Fruit fly (Drosophila melanogaster) whole organism, wandering third instar larva: ENCODE results near the gene Ptpmeg2.

Source experiments
- Abd-B ChIP-seq: fragments of >200 bp; optimal IDR thresholded peaks from 2 replicates; lab custom pipeline; 2017; ENCODE audit warnings: missing biosample characterization, missing genetic modification characterization
- CG32264 ChIP-seq: fragments of 200-800 bp; sonication (Bioruptor generic); optimal IDR thresholded peaks from 2 replicates; lab custom pipeline; 2016; ENCODE audit warnings: missing biosample characterization, missing genetic modification characterization
- CG9705 ChIP-seq: fragments of 200-800 bp; sonication (Bioruptor generic); optimal IDR thresholded peaks from 2 replicates; lab custom pipeline; 2018; ENCODE audit warnings: missing biosample characterization, mild to moderate bottlenecking, missing genetic modification characterization
- CrebA ChIP-seq: fragments of 200-800 bp; sonication (Bioruptor generic); optimal IDR thresholded peaks from 2 replicates; lab custom pipeline; 2016; ENCODE audit warnings: missing biosample characterization, mild to moderate bottlenecking, missing genetic modification characterization, borderline replicate concordance
- Dif ChIP-seq: fragments of 200-275, 200-300 bp; sonication (Bioruptor generic); optimal IDR thresholded peaks from 2 replicates; lab custom pipeline; 2018; ENCODE audit warnings: missing biosample characterization, missing genetic modification characterization; ENCODE audit not compliant: partially characterized antibody
- GATAd ChIP-seq: sonication (Bioruptor generic); optimal IDR thresholded peaks from 2 replicates; lab custom pipeline; 2016; ENCODE audit warnings: missing biosample characterization, missing genetic modification characterization
- HLH106 ChIP-seq: fragments of 200-800 bp; optimal IDR thresholded peaks from 3 replicates; lab custom pipeline; 2019; ENCODE audit warnings: missing biosample characterization, mild to moderate bottlenecking, missing genetic modification characterization, moderate library complexity
- Hnf4 ChIP-seq: fragments of 200-800 bp; sonication (Bioruptor generic); optimal IDR thresholded peaks from 2 replicates; lab custom pipeline; 2016; ENCODE audit warnings: missing biosample characterization, mild to moderate bottlenecking, missing genetic modification characterization
- Hr78 ChIP-seq: fragments of >200 bp; optimal IDR thresholded peaks from 2 replicates; lab custom pipeline; 2017; ENCODE audit warnings: missing biosample characterization, missing genetic modification characterization
- Hr83 ChIP-seq: fragments of 200-300 bp; sonication (Bioruptor generic); optimal IDR thresholded peaks from 2 replicates; lab custom pipeline; 2016; ENCODE audit warnings: missing biosample characterization, mild to moderate bottlenecking, missing genetic modification characterization, moderate library complexity; ENCODE audit not compliant: poor library complexity, severe bottlenecking
- Jra ChIP-seq: sonication (Bioruptor generic); optimal IDR thresholded peaks from 2 replicates; lab custom pipeline; 2016; ENCODE audit warnings: missing biosample characterization, missing genetic modification characterization
- Mio ChIP-seq: sonication (Bioruptor generic); optimal IDR thresholded peaks from 2 replicates; lab custom pipeline; 2016; ENCODE audit warnings: missing biosample characterization, missing genetic modification characterization
- Myc ChIP-seq: fragments of >200 bp; optimal IDR thresholded peaks from 2 replicates; lab custom pipeline; 2017
- OdsH ChIP-seq: fragments of 200-800 bp; sonication (Bioruptor generic); optimal IDR thresholded peaks from 2 replicates; lab custom pipeline; 2016; ENCODE audit warnings: missing biosample characterization, mild to moderate bottlenecking, missing genetic modification characterization
- Rel ChIP-seq, 2 experiments: fragments of 200-800 bp; sonication (Bioruptor generic) in 1 of 2; optimal IDR thresholded peaks; 2 replicates in 1 of 2; 3 replicates in 1 of 2; lab custom pipeline; 2016 to 2019; ENCODE audit warnings: mild to moderate bottlenecking in 2 of 2, missing biosample characterization in 2 of 2, missing genetic modification characterization in 2 of 2, moderate library complexity in 1 of 2
- Sp1 ChIP-seq: fragments of 200-800 bp; sonication (Bioruptor generic); optimal IDR thresholded peaks from 3 replicates; lab custom pipeline; 2019; ENCODE audit warnings: missing biosample characterization, mild to moderate bottlenecking, missing genetic modification characterization, moderate library complexity
- Vsx2 ChIP-seq: fragments of 200-300, 225-300 bp; sonication (Bioruptor generic); optimal IDR thresholded peaks from 2 replicates; lab custom pipeline; 2018; ENCODE audit warnings: missing biosample characterization, missing genetic modification characterization; ENCODE audit not compliant: partially characterized antibody
- br ChIP-seq: fragments of 200-800 bp; sonication (Bioruptor generic); optimal IDR thresholded peaks from 2 replicates; lab custom pipeline; 2016; ENCODE audit warnings: missing biosample characterization, missing genetic modification characterization
- brk ChIP-seq: fragments of 200-800 bp; sonication (Bioruptor generic); optimal IDR thresholded peaks from 2 replicates; lab custom pipeline; 2016; ENCODE audit warnings: missing biosample characterization, mild to moderate bottlenecking, missing genetic modification characterization
- dl ChIP-seq, 2 experiments: fragments of 175-275, 200-275 bp in 1 of 2; fragments of 200-275 bp in 1 of 2; sonication (Bioruptor generic); optimal IDR thresholded peaks; lab custom pipeline; 2018; ENCODE audit warnings: mild to moderate bottlenecking in 2 of 2, missing biosample characterization in 2 of 2, missing genetic modification characterization in 2 of 2, moderate library complexity in 2 of 2; ENCODE audit not compliant: partially characterized antibody in 2 of 2, insufficient read depth in 1 of 2
- dmrt93B ChIP-seq: fragments of 200-800 bp; sonication (Bioruptor generic); optimal IDR thresholded peaks from 2 replicates; lab custom pipeline; 2018; ENCODE audit warnings: missing biosample characterization, mild to moderate bottlenecking, missing genetic modification characterization
- dsf ChIP-seq: sonication (Bioruptor generic); optimal IDR thresholded peaks from 2 replicates; lab custom pipeline; 2016; ENCODE audit warnings: missing biosample characterization, missing genetic modification characterization, borderline replicate concordance
- ey ChIP-seq: fragments of 200-800 bp; sonication (Bioruptor generic); optimal IDR thresholded peaks from 2 replicates; lab custom pipeline; 2016; ENCODE audit warnings: missing biosample characterization, missing genetic modification characterization
- foxo ChIP-seq, 2 experiments: fragments of 200-800 bp; sonication (Bioruptor generic); optimal IDR thresholded peaks; 2 replicates in 1 of 2; 3 replicates in 1 of 2; lab custom pipeline; 2016 to 2017; ENCODE audit warnings: missing biosample characterization in 2 of 2, missing genetic modification characterization in 2 of 2
- fru ChIP-seq: fragments of 200-800 bp; sonication (Bioruptor generic); optimal IDR thresholded peaks from 3 replicates; lab custom pipeline; 2016; ENCODE audit warnings: missing biosample characterization, mild to moderate bottlenecking, missing genetic modification characterization
- h ChIP-seq: fragments of 200-800 bp; sonication (Bioruptor generic); optimal IDR thresholded peaks from 3 replicates; lab custom pipeline; 2016; ENCODE audit warnings: missing biosample characterization, mild to moderate bottlenecking, missing genetic modification characterization
- jim ChIP-seq: fragments of 175-275, 200-325 bp; sonication (Bioruptor generic); optimal IDR thresholded peaks from 2 replicates; lab custom pipeline; 2016; ENCODE audit warnings: missing biosample characterization, mild to moderate bottlenecking, missing genetic modification characterization
- lola ChIP-seq: fragments of >200 bp; optimal IDR thresholded peaks from 2 replicates; lab custom pipeline; 2017; ENCODE audit warnings: missing biosample characterization, missing genetic modification characterization
- pan ChIP-seq: fragments of >200 bp; optimal IDR thresholded peaks from 2 replicates; lab custom pipeline; 2017
- psq ChIP-seq: fragments of 200-800 bp; sonication (Bioruptor generic); optimal IDR thresholded peaks from 3 replicates; lab custom pipeline; 2017; ENCODE audit warnings: missing biosample characterization, mild to moderate bottlenecking, missing genetic modification characterization, moderate library complexity
- rgr ChIP-seq: fragments of 200-800 bp; sonication (Bioruptor generic); optimal IDR thresholded peaks from 3 replicates; lab custom pipeline; 2016; ENCODE audit warnings: missing biosample characterization, mild to moderate bottlenecking, missing genetic modification characterization
- sage ChIP-seq: fragments of 200-800 bp; sonication (Bioruptor generic); optimal IDR thresholded peaks from 2 replicates; lab custom pipeline; 2016; ENCODE audit warnings: missing biosample characterization, mild to moderate bottlenecking, missing genetic modification characterization
- sv ChIP-seq: fragments of 200-800 bp; sonication (Bioruptor generic); optimal IDR thresholded peaks from 3 replicates; lab custom pipeline; 2016; ENCODE audit warnings: missing biosample characterization, missing genetic modification characterization
- tai ChIP-seq: sonication (Bioruptor generic); optimal IDR thresholded peaks from 2 replicates; lab custom pipeline; 2016; ENCODE audit warnings: missing biosample characterization, missing genetic modification characterization
- usp ChIP-seq: fragments of >200 bp; optimal IDR thresholded peaks from 2 replicates; lab custom pipeline; 2017; ENCODE audit warnings: missing biosample characterization, missing genetic modification characterization
- woc ChIP-seq: sonication (Bioruptor generic); optimal IDR thresholded peaks from 2 replicates; lab custom pipeline; 2016; ENCODE audit warnings: missing biosample characterization, mild to moderate bottlenecking, missing genetic modification characterization

The Ptpmeg2 gene

dm6 chrX:9687623-9688022 is 28.7 kb upstream of the Ptpmeg2 start (continued):
- TF ChIP-seq jim, result no peak
- TF ChIP-seq Dif (GFP tag; lab: Kevin White, UChicago), result no peak
- no peak for TF ChIP-seq Abd-B (GFP tag; lab: Kevin White, UChicago)
- TF ChIP-seq dmrt93B (GFP tag; lab: Kevin White, UChicago), result peak; percentile 82
- peak; percentile 89 for TF ChIP-seq sv (GFP tag; lab: Kevin White, UChicago)
- peak; percentile 80 for TF ChIP-seq sage (GFP tag; lab: Kevin White, UChicago)
- TF ChIP-seq Sp1 (GFP tag; lab: Kevin White, UChicago), result peak; percentile 95
- TF ChIP-seq dl (GFP tag; optimal IDR thresholded peaks at IDR 0.05; lab: Kevin White, UChicago; ENCODE audit: insufficient read depth in 1 of 2, partially characterized antibody in 2 of 2), result no peak
- TF ChIP-seq CrebA, result peak; percentile 71
- peak; percentile 73 for TF ChIP-seq psq (GFP tag; lab: Kevin White, UChicago)
- TF ChIP-seq, all 38 proteins: peak for 24

dm6 chrX:9686546-9687219 is 27.7 kb upstream of the Ptpmeg2 start, which contains the start of gene nej:
nej (minus strand) TSS chrX:9687066.
- no peak for TF ChIP-seq jim
- TF ChIP-seq dmrt93B (GFP tag; lab: Kevin White, UChicago), result no peak
- peak; percentile 51 for TF ChIP-seq woc (GFP tag; lab: Kevin White, UChicago)
- TF ChIP-seq lola, result no peak
- TF ChIP-seq CrebA, result no peak
- TF ChIP-seq Sp1 (GFP tag; lab: Kevin White, UChicago), result no peak
- TF ChIP-seq dl (GFP tag; optimal IDR thresholded peaks at IDR 0.05; lab: Kevin White, UChicago; ENCODE audit: insufficient read depth in 1 of 2, partially characterized antibody in 2 of 2), result no peak
- TF ChIP-seq sv (GFP tag; lab: Kevin White, UChicago), result no peak
- no peak for TF ChIP-seq tai (GFP tag; lab: Kevin White, UChicago)
- no peak for TF ChIP-seq Jra (GFP tag; lab: Kevin White, UChicago)
- TF ChIP-seq Mio (GFP tag; lab: Kevin White, UChicago), result no peak
- no peak for TF ChIP-seq usp (GFP tag; lab: Kevin White, UChicago)
- TF ChIP-seq br, result no peak
- TF ChIP-seq Rel (GFP tag; optimal IDR thresholded peaks at IDR 0.05; lab: Kevin White, UChicago), result no peak
- peak; percentile 21 for TF ChIP-seq Rel (tag; optimal IDR thresholded peaks at IDR 0.05; lab: Kevin White, UChicago)
- peak; percentile 49 for TF ChIP-seq Hr83
- TF ChIP-seq fru (GFP tag; lab: Kevin White, UChicago), result no peak
- no peak for TF ChIP-seq dsf (GFP tag; lab: Kevin White, UChicago)
- TF ChIP-seq pan, result no peak
- no peak for TF ChIP-seq foxo (GFP tag; optimal IDR thresholded peaks at IDR 0.05; lab: Kevin White, UChicago)
- no peak for TF ChIP-seq Vsx2 (GFP tag; lab: Kevin White, UChicago)
- no peak for TF ChIP-seq h (GFP tag; lab: Kevin White, UChicago)
- TF ChIP-seq GATAd, result no peak
- TF ChIP-seq Myc (lab: Kevin White, UChicago), result no peak

dm6 chrX:9685568-9686413 is 26.8 kb upstream of the Ptpmeg2 start:
- no peak for TF ChIP-seq jim
- peak; percentile 73 for TF ChIP-seq dmrt93B (GFP tag; lab: Kevin White, UChicago)
- TF ChIP-seq sage (GFP tag; lab: Kevin White, UChicago), result no peak
- TF ChIP-seq dl (GFP tag; optimal IDR thresholded peaks at IDR 0.05; lab: Kevin White, UChicago; ENCODE audit: insufficient read depth in 1 of 2, partially characterized antibody in 2 of 2), result peak; percentile 5 to 78
- peak; percentile 21 for TF ChIP-seq OdsH
- TF ChIP-seq CG9705 (GFP tag; lab: Kevin White, UChicago), result peak; percentile 62
- peak; percentile 97 for TF ChIP-seq woc (GFP tag; lab: Kevin White, UChicago)
- peak; percentile 65 for TF ChIP-seq br
- peak; percentile 26 for TF ChIP-seq psq (GFP tag; lab: Kevin White, UChicago)
- TF ChIP-seq sv (GFP tag; lab: Kevin White, UChicago), result peak; percentile 55
- TF ChIP-seq rgr (GFP tag; lab: Kevin White, UChicago), result peak; percentile 67
- peak; percentile 70 for TF ChIP-seq Sp1 (GFP tag; lab: Kevin White, UChicago)
- TF ChIP-seq CG32264 (GFP tag; lab: Kevin White, UChicago), result no peak
- no peak for TF ChIP-seq CrebA
- no peak for TF ChIP-seq tai (GFP tag; lab: Kevin White, UChicago)
- peak; percentile 30 for TF ChIP-seq Hnf4
- peak; percentile 78 for TF ChIP-seq HLH106 (tag; lab: Kevin White, UChicago)
- no peak for TF ChIP-seq Rel (GFP tag; optimal IDR thresholded peaks at IDR 0.05; lab: Kevin White, UChicago)
- peak; percentile 17 for TF ChIP-seq Rel (tag; optimal IDR thresholded peaks at IDR 0.05; lab: Kevin White, UChicago)
- TF ChIP-seq Jra (GFP tag; lab: Kevin White, UChicago), result peak; percentile 60
- no peak for TF ChIP-seq Abd-B (GFP tag; lab: Kevin White, UChicago)
- TF ChIP-seq Hr78 (GFP tag; lab: Kevin White, UChicago), result no peak
- peak; percentile 63 for TF ChIP-seq h (GFP tag; lab: Kevin White, UChicago)
- peak; percentile 74 for TF ChIP-seq fru (GFP tag; lab: Kevin White, UChicago)
- TF ChIP-seq Mio (GFP tag; lab: Kevin White, UChicago), result no peak
- TF ChIP-seq foxo (GFP tag; optimal IDR thresholded peaks at IDR 0.05; lab: Kevin White, UChicago), result peak in 1 of 2 experiments; percentile 70
- TF ChIP-seq brk (GFP tag; lab: Kevin White, UChicago), result peak; percentile 6
- TF ChIP-seq Dif (GFP tag; lab: Kevin White, UChicago), result peak; percentile 72
- TF ChIP-seq ey, result peak; percentile 74
- peak; percentile 82 for TF ChIP-seq Myc (lab: Kevin White, UChicago)
